Worm (Caenorhabditis elegans) whole organism, L1 larva: ENCODE measurements around the gene ZK1236.9.
A peak's percentile ranks its signal among the peaks of the same experiment; 100 is the strongest.

ENCODE experiments used
- C34B4.2 ChIP-seq: sonication (generic microtip); optimal IDR thresholded peaks from 2 replicates; lab custom pipeline; 2017; ENCODE audit warnings: mild to moderate bottlenecking, missing genetic modification characterization, missing compliant biosample characterization
- aly-2 ChIP-seq: fragments of 150-350 bp; optimal IDR thresholded peaks from 2 replicates; lab custom pipeline; 2014; ENCODE audit warnings: missing biosample characterization, missing genetic modification characterization
- ama-1 ChIP-seq: fragments of 150-350 bp; optimal IDR thresholded peaks from 2 replicates; lab custom pipeline; 2014
- ceh-8 ChIP-seq: fragments of 200-800 bp; sonication (Bioruptor generic); optimal IDR thresholded peaks from 2 replicates; lab custom pipeline; 2018; ENCODE audit warnings: mild to moderate bottlenecking, missing genetic modification characterization, moderate library complexity, missing compliant biosample characterization
- ceh-82 ChIP-seq, 3 experiments: fragments of 150-350 bp in 1 of 3; sonication (generic microtip) in 2 of 3; optimal IDR thresholded peaks; 2 replicates each; lab custom pipeline; 2014 to 2017; ENCODE audit warnings: missing biosample characterization in 3 of 3, missing genetic modification characterization in 3 of 3
- ceh-90 ChIP-seq: sonication (generic microtip); optimal IDR thresholded peaks from 2 replicates; lab custom pipeline; 2016; ENCODE audit warnings: missing genetic modification characterization, missing compliant biosample characterization
- dpl-1 ChIP-seq, 3 experiments: fragments of 150-350 bp in 2 of 3; sonication (generic microtip) in 1 of 3; optimal IDR thresholded peaks; 2 replicates each; lab custom pipeline; 2014 to 2017; ENCODE audit warnings: missing biosample characterization in 3 of 3, missing genetic modification characterization in 3 of 3, missing genetic modification reagents in 3 of 3
- dsc-1 ChIP-seq: sonication (generic microtip); optimal IDR thresholded peaks from 2 replicates; lab custom pipeline; 2016; ENCODE audit warnings: mild to moderate bottlenecking, missing genetic modification characterization, missing compliant biosample characterization
- efl-1 ChIP-seq, 4 experiments: fragments of 150-350 bp; optimal IDR thresholded peaks in 3 of 4; peaks in 1 of 4; 1 replicate in 1 of 4; 2 replicates in 3 of 4; lab custom pipeline; 2014; ENCODE audit warnings: missing biosample characterization in 2 of 4, missing genetic modification characterization in 2 of 4, missing genetic modification reagents in 2 of 4
- efl-3 ChIP-seq: fragments of 200-800 bp; sonication (Bioruptor generic); optimal IDR thresholded peaks from 2 replicates; lab custom pipeline; 2018; ENCODE audit warnings: mild to moderate bottlenecking, missing genetic modification characterization, missing compliant biosample characterization
- egl-13 ChIP-seq: sonication (generic microtip); optimal IDR thresholded peaks from 2 replicates; lab custom pipeline; 2016; ENCODE audit warnings: missing genotype, missing genetic modification reagents, missing genetic modification characterization, missing compliant biosample characterization
- egl-27 ChIP-seq, 2 experiments: fragments of 150-350 bp in 1 of 2; sonication (generic microtip); optimal IDR thresholded peaks; 3 replicates each; lab custom pipeline; 2017 to 2018; ENCODE audit warnings: missing biosample characterization in 2 of 2, missing genetic modification characterization in 2 of 2, missing genetic modification reagents in 2 of 2
- elt-2 ChIP-seq: sonication (generic microtip); optimal IDR thresholded peaks from 2 replicates; lab custom pipeline; 2016; ENCODE audit warnings: missing genetic modification characterization, mild to moderate bottlenecking, inconsistent platforms, missing compliant biosample characterization, missing genetic modification reagents
- fkh-8 ChIP-seq: sonication (generic microtip); optimal IDR thresholded peaks from 2 replicates; lab custom pipeline; 2016; ENCODE audit warnings: mild to moderate bottlenecking, missing genetic modification characterization, missing compliant biosample characterization
- grh-1 ChIP-seq: fragments of 200-800 bp; sonication (Bioruptor generic); IDR thresholded peaks from 2 replicates; pipeline ENCODE4 v1.3.6; 2022; ENCODE audit warnings: missing genetic modification reagents, missing genetic modification characterization, missing compliant biosample characterization
- hlh-4 ChIP-seq: sonication (generic microtip); optimal IDR thresholded peaks from 2 replicates; lab custom pipeline; 2016; ENCODE audit warnings: mild to moderate bottlenecking, missing genetic modification characterization, missing compliant biosample characterization
- hpl-2 ChIP-seq: fragments of 150-350 bp; optimal IDR thresholded peaks from 2 replicates; lab custom pipeline; 2014; ENCODE audit warnings: missing biosample characterization, missing genetic modification reagents, missing genetic modification characterization
- irx-1 ChIP-seq: sonication (generic microtip); optimal IDR thresholded peaks from 2 replicates; lab custom pipeline; 2016; ENCODE audit warnings: missing genetic modification characterization, missing compliant biosample characterization
- isw-1 ChIP-seq: fragments of 200-800 bp; sonication (Bioruptor generic); IDR thresholded peaks from 2 replicates; pipeline ENCODE4 v1.3.6; 2022; ENCODE audit warnings: missing genetic modification characterization, missing compliant biosample characterization
- lin-14 ChIP-seq: fragments of 200-800 bp; sonication (Bioruptor generic); optimal IDR thresholded peaks from 2 replicates; lab custom pipeline; 2018; ENCODE audit warnings: mild to moderate bottlenecking, missing genetic modification characterization, moderate library complexity, missing compliant biosample characterization
- lin-15B ChIP-seq: fragments of 150-350 bp; sonication (generic microtip); optimal IDR thresholded peaks from 3 replicates; lab custom pipeline; 2014; ENCODE audit warnings: missing biosample characterization, missing genetic modification characterization
- lin-35 ChIP-seq, 2 experiments: fragments of 150-350 bp; optimal IDR thresholded peaks; 2 replicates each; lab custom pipeline; 2014; ENCODE audit warnings: missing biosample characterization in 2 of 2, missing genetic modification characterization in 2 of 2, missing genetic modification reagents in 2 of 2
- lin-39 ChIP-seq: fragments of 150-350 bp; optimal IDR thresholded peaks from 2 replicates; lab custom pipeline; 2014; ENCODE audit warnings: missing biosample characterization, missing genetic modification reagents, missing genetic modification characterization
- lir-3 ChIP-seq: sonication (generic microtip); optimal IDR thresholded peaks from 2 replicates; lab custom pipeline; 2016; ENCODE audit warnings: mild to moderate bottlenecking, missing genetic modification characterization, moderate library complexity, missing compliant biosample characterization; ENCODE audit not compliant: poor library complexity
- lsy-2 ChIP-seq, 2 experiments: fragments of 150-350 bp; optimal IDR thresholded peaks; 2 replicates each; lab custom pipeline; 2014; ENCODE audit warnings: missing biosample characterization in 2 of 2, missing genetic modification characterization in 2 of 2
- mef-2 ChIP-seq: fragments of 150-350 bp; optimal IDR thresholded peaks from 2 replicates; lab custom pipeline; 2014; ENCODE audit warnings: missing biosample characterization, missing genetic modification characterization
- nhr-11 ChIP-seq: fragments of 150-350 bp; optimal IDR thresholded peaks from 2 replicates; lab custom pipeline; 2014; ENCODE audit warnings: missing biosample characterization, missing genetic modification characterization
- nhr-20 ChIP-seq: sonication (generic microtip); optimal IDR thresholded peaks from 2 replicates; lab custom pipeline; 2016; ENCODE audit warnings: mild to moderate bottlenecking, missing genetic modification characterization, missing compliant biosample characterization
- nhr-28 ChIP-seq: fragments of 150-350 bp; optimal IDR thresholded peaks from 2 replicates; lab custom pipeline; 2014; ENCODE audit warnings: missing biosample characterization, missing genetic modification characterization
- nhr-76 ChIP-seq: sonication (generic microtip); optimal IDR thresholded peaks from 2 replicates; lab custom pipeline; 2017; ENCODE audit warnings: missing biosample characterization, missing genetic modification characterization
- nhr-84 ChIP-seq: sonication (generic microtip); optimal IDR thresholded peaks from 2 replicates; lab custom pipeline; 2017; ENCODE audit warnings: missing biosample characterization, missing genetic modification characterization
- nhr-85 ChIP-seq: sonication (generic microtip); peaks from one replicate; lab custom pipeline; 2016; ENCODE audit warnings: missing genetic modification characterization, inconsistent platforms, missing compliant biosample characterization
- nhr-90 ChIP-seq: sonication (generic microtip); optimal IDR thresholded peaks from 2 replicates; lab custom pipeline; 2016; ENCODE audit warnings: mild to moderate bottlenecking, missing genetic modification characterization, missing compliant biosample characterization; ENCODE audit not compliant: poor library complexity
- pag-3 ChIP-seq: sonication (generic microtip); optimal IDR thresholded peaks from 2 replicates; lab custom pipeline; 2017; ENCODE audit warnings: missing genetic modification characterization, mild to moderate bottlenecking, missing compliant biosample characterization, antibody characterized with exemption, borderline replicate concordance; ENCODE audit not compliant: insufficient read depth
- pqm-1 ChIP-seq: sonication (generic microtip); optimal IDR thresholded peaks from 3 replicates; lab custom pipeline; 2017; ENCODE audit warnings: missing biosample characterization, missing genetic modification characterization
- skn-1 ChIP-seq: fragments of 150-350 bp; optimal IDR thresholded peaks from 2 replicates; lab custom pipeline; 2014; ENCODE audit warnings: missing biosample characterization, missing genetic modification characterization
- snu-23 ChIP-seq: sonication (generic microtip); optimal IDR thresholded peaks from 2 replicates; lab custom pipeline; 2016; ENCODE audit warnings: missing genetic modification characterization, missing compliant biosample characterization
- sup-37 ChIP-seq: fragments of 200-800 bp; sonication (Bioruptor generic); optimal IDR thresholded peaks from 2 replicates; lab custom pipeline; 2018; ENCODE audit warnings: mild to moderate bottlenecking, missing genetic modification characterization, missing compliant biosample characterization
- swsn-7 ChIP-seq: sonication (generic microtip); optimal IDR thresholded peaks from 2 replicates; lab custom pipeline; 2016; ENCODE audit warnings: missing genetic modification characterization, missing compliant biosample characterization
- tbx-2 ChIP-seq: sonication (generic microtip); optimal IDR thresholded peaks from 2 replicates; lab custom pipeline; 2016; ENCODE audit warnings: missing genetic modification characterization, missing compliant biosample characterization
- unc-30 ChIP-seq: sonication (generic microtip); optimal IDR thresholded peaks from 2 replicates; lab custom pipeline; 2017; ENCODE audit warnings: missing biosample characterization, missing genetic modification characterization
- unc-86 ChIP-seq: sonication (generic microtip); optimal IDR thresholded peaks from 2 replicates; lab custom pipeline; 2016; ENCODE audit warnings: missing genetic modification characterization, missing compliant biosample characterization
- unc-98 ChIP-seq: fragments of 200-800 bp; sonication (Bioruptor generic); IDR thresholded peaks from 2 replicates; pipeline ENCODE4 v1.3.6; 2022; ENCODE audit warnings: missing genetic modification characterization, missing compliant biosample characterization
- vab-15 ChIP-seq: sonication (generic microtip); optimal IDR thresholded peaks from 2 replicates; lab custom pipeline; 2017; ENCODE audit warnings: missing genotype, mild to moderate bottlenecking, missing genetic modification characterization, missing compliant biosample characterization
- xbp-1 ChIP-seq: sonication (generic microtip); optimal IDR thresholded peaks from 2 replicates; lab custom pipeline; 2016; ENCODE audit warnings: missing genetic modification characterization, missing compliant biosample characterization
- zip-4 ChIP-seq: fragments of 200-800 bp; sonication (Bioruptor generic); optimal IDR thresholded peaks from 2 replicates; lab custom pipeline; 2018; ENCODE audit warnings: mild to moderate bottlenecking, missing genetic modification characterization, moderate library complexity, missing compliant biosample characterization
- ztf-11 ChIP-seq, 2 experiments: sonication (generic microtip); optimal IDR thresholded peaks; 2 replicates each; lab custom pipeline; 2016 to 2017; ENCODE audit warnings: missing genetic modification characterization in 2 of 2, missing biosample characterization in 1 of 2, missing compliant biosample characterization in 1 of 2
- ztf-4 ChIP-seq: fragments of 150-350 bp; optimal IDR thresholded peaks from 2 replicates; lab custom pipeline; 2014; ENCODE audit warnings: missing biosample characterization, missing genetic modification characterization

The ZK1236.9 gene

DNA sequence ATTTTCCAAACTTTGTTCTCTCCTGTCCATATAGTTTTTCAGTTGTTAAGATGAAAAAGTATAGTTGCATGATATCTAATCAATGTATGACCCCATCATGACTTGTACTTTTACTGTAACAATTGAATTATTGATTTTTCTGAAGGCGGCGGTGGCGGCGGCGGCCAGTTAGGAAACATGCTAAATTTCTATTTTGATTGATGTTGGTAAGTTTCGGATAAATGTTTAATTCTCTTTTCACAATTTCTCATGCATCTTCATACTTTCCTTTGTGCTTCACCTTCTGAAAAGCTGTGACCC is 17.1 kb downstream of the ZK1236.9 start, which contains the start of gene sor-1:
TSS of gene sor-1 (plus strand) at position 201 of the 300 bp plus-strand sequence.
- TF ChIP-seq tbx-2 (tag; lab: Kevin White, UChicago) = no peak
- no peak for TF ChIP-seq nhr-11 (tag; lab: Kevin White, UChicago)
- no peak for TF ChIP-seq lin-39 (tag; lab: Kevin White, UChicago)
- no peak for TF ChIP-seq sup-37
- TF ChIP-seq unc-98 (GFP tag; lab: Robert Waterston, UW) = no peak
- TF ChIP-seq skn-1 (tag; lab: Kevin White, UChicago) = no peak
- no peak for TF ChIP-seq zip-4
- TF ChIP-seq nhr-85 (tag; lab: Kevin White, UChicago) = no peak
- TF ChIP-seq ceh-82 (tag; optimal IDR thresholded peaks at IDR 0.05; lab: Kevin White, UChicago) = no peak
- TF ChIP-seq mef-2 = no peak
- TF ChIP-seq lin-35 (GFP tag; optimal IDR thresholded peaks at IDR 0.05; lab: Kevin White, UChicago) = no peak

DNA sequence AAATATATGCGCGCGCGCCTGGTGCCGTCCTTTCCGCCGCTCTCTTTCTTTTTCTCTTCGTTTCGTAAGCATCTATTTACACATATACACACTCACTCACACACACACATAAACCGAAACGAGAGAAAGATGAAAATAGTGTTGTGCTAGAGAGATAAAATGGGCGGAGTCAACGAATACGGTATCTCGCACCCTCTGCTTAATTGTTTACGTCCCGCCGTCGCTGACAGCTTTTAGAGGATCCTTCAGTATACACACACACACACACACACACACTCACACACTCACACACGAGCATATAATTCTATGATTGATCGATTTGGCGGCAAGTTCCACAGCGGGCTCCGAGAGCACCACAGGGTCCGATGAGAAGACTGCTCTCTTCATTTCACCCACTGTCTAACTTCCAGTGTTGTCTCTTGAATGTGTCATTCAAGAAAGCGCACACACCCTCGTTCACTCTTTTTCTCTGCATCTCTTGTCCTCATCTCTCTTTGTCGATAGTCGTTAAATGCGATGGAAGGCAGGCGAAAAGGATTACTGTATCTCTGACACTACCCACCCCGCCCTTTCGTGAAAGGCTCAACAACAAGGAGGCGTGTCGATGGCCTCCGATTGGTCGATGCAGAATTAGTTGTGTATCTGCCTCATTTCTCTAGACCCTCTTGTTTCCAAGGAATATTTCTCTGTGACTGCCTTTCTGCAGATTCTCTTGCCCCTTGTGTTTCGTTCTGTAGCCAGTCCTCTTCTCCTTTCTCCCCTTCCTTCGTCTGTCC is 17.6 kb downstream of the ZK1236.9 start:
- TF ChIP-seq unc-86 (peak; percentile 96), lin-14 (GFP tag; lab: Kevin White, UChicago) (peak; percentile 98), hpl-2 (peak; percentile 68), pqm-1 (no peak), ama-1 (lab: Kevin White, UChicago) (no peak), nhr-84 (tag; lab: Kevin White, UChicago) (no peak), irx-1 (peak; percentile 93), ceh-90 (peak; percentile 6), isw-1 (peak; percentile 86), efl-3 (GFP tag; lab: Kevin White, UChicago) (no peak), ztf-11 (tag; optimal IDR thresholded peaks at IDR 0.05; lab: Kevin White, UChicago) (peak in 1 of 2 experiments; percentile 84), nhr-20 (tag; lab: Kevin White, UChicago) (peak; percentile 95), zip-4 (peak; percentile 81), lin-15B (peak; percentile 65), nhr-28 (tag; lab: Kevin White, UChicago) (no peak), skn-1 (tag; lab: Kevin White, UChicago) (peak; percentile 83), nhr-90 (peak; percentile 87), hlh-4 (no peak), dsc-1 (tag; lab: Kevin White, UChicago) (peak; percentile 91), egl-27 (tag; optimal IDR thresholded peaks at IDR 0.05; lab: Kevin White, UChicago) (peak; percentile 32 to 77), xbp-1 (tag; lab: Kevin White, UChicago) (peak; percentile 99), ztf-4 (tag; lab: Kevin White, UChicago) (peak; percentile 97), unc-30 (no peak), vab-15 (tag; lab: Kevin White, UChicago) (peak; percentile 51), dpl-1 (GFP tag; optimal IDR thresholded peaks at IDR 0.05; lab: Kevin White, UChicago) (peak; percentile 66 to 73 (median 66)), egl-13 (tag; lab: Kevin White, UChicago) (peak; percentile 92), nhr-76 (tag; lab: Kevin White, UChicago) (peak; percentile 28), snu-23 (GFP tag; lab: Kevin White, UChicago) (peak; percentile 97), lir-3 (peak; percentile 75), sup-37 (peak; percentile 80), mef-2 (peak; percentile 40), lsy-2 (tag; optimal IDR thresholded peaks at IDR 0.05; lab: Kevin White, UChicago) (peak; percentile 98 to 99), aly-2 (no peak), nhr-85 (tag; lab: Kevin White, UChicago) (peak; percentile 95), elt-2 (tag; lab: Kevin White, UChicago) (peak; percentile 81), ceh-8 (GFP tag; lab: Kevin White, UChicago) (peak; percentile 90), swsn-7 (tag; lab: Kevin White, UChicago) (peak; percentile 96), efl-1 (optimal IDR thresholded peaks at IDR 0.05; lab: Kevin White, UChicago) (peak; percentile 85 to 87), efl-1 (GFP tag; optimal IDR thresholded peaks at IDR 0.05 in 1 of 2; lab: Kevin White, UChicago) (peak; percentile 53 to 95), C34B4.2 (tag; lab: Kevin White, UChicago) (peak; percentile 8), pag-3 (tag; lab: Kevin White, UChicago) (no peak), grh-1 (peak; percentile 75), unc-98 (GFP tag; lab: Robert Waterston, UW) (0 out of 2 replicates have a peak, but pooled peaks have one; percentile 16), fkh-8 (tag; lab: Kevin White, UChicago) (peak; percentile 92)
